Fruit fly (Drosophila melanogaster) whole organism, embryonic: ENCODE results near the gene CG3104.

Experiments
- Aef1 ChIP-seq: fragments of 200-800 bp; sonication (Bioruptor generic); IDR thresholded peaks from 3 replicates; pipeline ENCODE4 v1.3.6; 2022; ENCODE audit warnings: missing biosample characterization, missing genetic modification characterization
- Asciz ChIP-seq: fragments of 200-800 bp; sonication (Bioruptor generic); optimal IDR thresholded peaks from 2 replicates; lab custom pipeline; 2017; ENCODE audit warnings: missing biosample characterization, mild to moderate bottlenecking, missing genetic modification characterization, missing genetic modification reagents
- Atf6 ChIP-seq: fragments of 200-800 bp; sonication (Bioruptor generic); IDR thresholded peaks from 2 replicates; pipeline ENCODE4 v1.3.6; 2022; ENCODE audit warnings: missing biosample characterization, missing genetic modification characterization
- BtbVII ChIP-seq: fragments of 200-800 bp; sonication (Bioruptor generic); optimal IDR thresholded peaks from 3 replicates; lab custom pipeline; 2017; ENCODE audit warnings: missing biosample characterization, mild to moderate bottlenecking, missing genetic modification characterization
- CG10321 ChIP-seq: fragments of 200-800 bp; sonication (Bioruptor generic); IDR thresholded peaks from 2 replicates; pipeline ENCODE4 v1.3.6; 2022; ENCODE audit warnings: missing biosample characterization, missing genetic modification characterization
- CG10654 ChIP-seq: fragments of 200-800 bp; sonication (Bioruptor generic); optimal IDR thresholded peaks from 2 replicates; lab custom pipeline; 2016; ENCODE audit warnings: missing biosample characterization, missing genetic modification characterization
- CG11456 ChIP-seq: fragments of 200-800 bp; sonication (Bioruptor generic); IDR thresholded peaks from 3 replicates; pipeline ENCODE4 v1.3.6; 2022; ENCODE audit warnings: missing biosample characterization, missing genetic modification characterization
- CG12219 ChIP-seq: fragments of 200-800 bp; sonication (Bioruptor generic); optimal IDR thresholded peaks from 3 replicates; lab custom pipeline; 2018; ENCODE audit warnings: missing biosample characterization, mild to moderate bottlenecking, missing genetic modification characterization
- CG12236 ChIP-seq: fragments of 200-800 bp; sonication (Bioruptor generic); optimal IDR thresholded peaks from 2 replicates; lab custom pipeline; 2016; ENCODE audit warnings: missing biosample characterization, missing genetic modification characterization
- CG12659 ChIP-seq: fragments of 200-800 bp; sonication (Bioruptor generic); optimal IDR thresholded peaks from 3 replicates; lab custom pipeline; 2017; ENCODE audit warnings: mild to moderate bottlenecking, missing biosample characterization, missing genetic modification reagents, missing genetic modification characterization
- CG12769 ChIP-seq: fragments of 200-800 bp; sonication (Bioruptor generic); optimal IDR thresholded peaks from 2 replicates; lab custom pipeline; 2019; ENCODE audit warnings: missing biosample characterization, mild to moderate bottlenecking, missing genetic modification characterization, moderate library complexity
- CG18476 ChIP-seq: fragments of 200-800 bp; sonication (Bioruptor generic); optimal IDR thresholded peaks from 2 replicates; lab custom pipeline; 2016; ENCODE audit warnings: missing biosample characterization, mild to moderate bottlenecking, missing genetic modification characterization
- CG3065 ChIP-seq: fragments of 200-800 bp; sonication (Bioruptor generic); optimal IDR thresholded peaks from 2 replicates; lab custom pipeline; 2016; ENCODE audit warnings: missing biosample characterization, missing genetic modification characterization
- CG3281 ChIP-seq: fragments of 200-800 bp; sonication (Bioruptor generic); optimal IDR thresholded peaks from 3 replicates; lab custom pipeline; 2017; ENCODE audit warnings: missing biosample characterization, mild to moderate bottlenecking, missing genetic modification characterization
- CG3407 ChIP-seq: fragments of 200-800 bp; sonication (Bioruptor generic); optimal IDR thresholded peaks from 2 replicates; lab custom pipeline; 2018; ENCODE audit warnings: missing biosample characterization, mild to moderate bottlenecking, missing genetic modification characterization
- CG3726 ChIP-seq: fragments of 200-800 bp; sonication (Bioruptor generic); IDR thresholded peaks from 3 replicates; pipeline ENCODE4, ENCODE4 v1.3.6; 2022; ENCODE audit warnings: missing biosample characterization, missing genetic modification characterization
- CG6175 ChIP-seq: fragments of 200-800 bp; sonication (Bioruptor generic); IDR thresholded peaks from 3 replicates; pipeline ENCODE4 v1.3.6; 2022; ENCODE audit warnings: missing biosample characterization, missing genetic modification characterization
- CG6813 ChIP-seq: fragments of 200-800 bp; sonication (Bioruptor generic); optimal IDR thresholded peaks from 2 replicates; lab custom pipeline; 2017; ENCODE audit warnings: missing biosample characterization, missing genetic modification characterization, mild to moderate bottlenecking, moderate library complexity, missing genetic modification reagents
- CG8765 ChIP-seq: fragments of 200-800 bp; sonication (Bioruptor generic); IDR thresholded peaks from 2 replicates; pipeline ENCODE4 v1.3.6; 2022; ENCODE audit warnings: missing biosample characterization, missing genetic modification characterization
- CG9215 ChIP-seq: fragments of 200-800 bp; sonication (Bioruptor generic); IDR thresholded peaks from 2 replicates; pipeline ENCODE4 v1.3.6; 2022; ENCODE audit warnings: missing biosample characterization, missing genetic modification characterization
- Camta ChIP-seq: fragments of 200-800 bp; sonication (Bioruptor generic); optimal IDR thresholded peaks from 2 replicates; lab custom pipeline; 2016; ENCODE audit warnings: missing biosample characterization, missing genetic modification characterization
- Gsc ChIP-seq: fragments of 200-800 bp; sonication (Bioruptor generic); IDR thresholded peaks from 2 replicates; pipeline ENCODE4 v1.3.6; 2022; ENCODE audit warnings: missing biosample characterization, missing genetic modification characterization
- Lim3 ChIP-seq: fragments of 200-800 bp; sonication (Bioruptor generic); IDR thresholded peaks from 2 replicates; pipeline ENCODE4 v1.3.6; 2022; ENCODE audit warnings: missing biosample characterization, missing genetic modification characterization
- MTF-1 ChIP-seq: fragments of 200-800 bp; sonication (Bioruptor generic); optimal IDR thresholded peaks from 2 replicates; lab custom pipeline; 2018; ENCODE audit warnings: missing biosample characterization, mild to moderate bottlenecking, missing genetic modification characterization, borderline replicate concordance
- Mad ChIP-seq: fragments of 200-800 bp; sonication (Bioruptor generic); optimal IDR thresholded peaks from 2 replicates; lab custom pipeline; 2016; ENCODE audit warnings: missing biosample characterization, missing genetic modification characterization
- Neu2 ChIP-seq: fragments of 200-800 bp; sonication (Bioruptor generic); optimal IDR thresholded peaks from 3 replicates; lab custom pipeline; 2016; ENCODE audit warnings: missing biosample characterization, missing genetic modification characterization, borderline replicate concordance
- Nf-YA ChIP-seq: fragments of 200-800 bp; sonication (Bioruptor generic); IDR thresholded peaks from 2 replicates; pipeline ENCODE4 v1.3.6; 2022; ENCODE audit warnings: missing biosample characterization, missing genetic modification characterization
- Rx ChIP-seq: fragments of 200-800 bp; sonication (Bioruptor generic); IDR thresholded peaks from 2 replicates; pipeline ENCODE4 v1.3.6; 2022; ENCODE audit warnings: missing biosample characterization, missing genetic modification characterization
- ac ChIP-seq: fragments of 200-800 bp; sonication (Bioruptor generic); optimal IDR thresholded peaks from 3 replicates; lab custom pipeline; 2017; ENCODE audit warnings: missing biosample characterization, mild to moderate bottlenecking, missing genetic modification characterization
- amos ChIP-seq: fragments of 200-800 bp; sonication (Bioruptor generic); IDR thresholded peaks from 2 replicates; pipeline ENCODE4 v1.3.6; 2022; ENCODE audit warnings: missing biosample characterization, missing genetic modification characterization; ENCODE audit not compliant: partially characterized antibody
- aop ChIP-seq: fragments of 200-800 bp; sonication (Bioruptor generic); IDR thresholded peaks from 2 replicates; pipeline ENCODE4 v1.3.6; 2022; ENCODE audit warnings: missing biosample characterization, missing genetic modification characterization
- bigmax ChIP-seq: fragments of 200-800 bp; sonication (Bioruptor generic); optimal IDR thresholded peaks from 2 replicates; lab custom pipeline; 2018; ENCODE audit warnings: missing biosample characterization, mild to moderate bottlenecking, missing genetic modification characterization
- btn ChIP-seq: fragments of 200-800 bp; sonication (Bioruptor generic); optimal IDR thresholded peaks from 2 replicates; lab custom pipeline; 2016; ENCODE audit warnings: missing biosample characterization, missing genetic modification characterization
- ci ChIP-seq: fragments of 200-800 bp; sonication (Bioruptor generic); IDR thresholded peaks from 3 replicates; pipeline ENCODE4 v1.3.6; 2022; ENCODE audit warnings: missing biosample characterization, missing genetic modification characterization
- crp ChIP-seq, 2 experiments: fragments of 200-800 bp; sonication (Bioruptor generic); optimal IDR thresholded peaks; 2 replicates in 1 of 2; 3 replicates in 1 of 2; lab custom pipeline; 2017; ENCODE audit warnings: missing biosample characterization in 2 of 2, missing genetic modification characterization in 2 of 2, mild to moderate bottlenecking in 1 of 2, moderate library complexity in 1 of 2
- dmrt99B ChIP-seq: fragments of 200-800 bp; sonication (Bioruptor generic); optimal IDR thresholded peaks from 2 replicates; lab custom pipeline; 2018; ENCODE audit warnings: missing biosample characterization, mild to moderate bottlenecking, missing genetic modification characterization, moderate library complexity
- fru ChIP-seq: fragments of >200 bp; optimal IDR thresholded peaks from 2 replicates; lab custom pipeline; 2017
- gsb-n ChIP-seq: fragments of 200-800 bp; sonication (Bioruptor generic); optimal IDR thresholded peaks from 3 replicates; lab custom pipeline; 2018; ENCODE audit warnings: missing biosample characterization, mild to moderate bottlenecking, missing genetic modification characterization
- h ChIP-seq: fragments of >200 bp; optimal IDR thresholded peaks from 2 replicates; lab custom pipeline; 2017
- insv ChIP-seq, 2 experiments: fragments of 200-800 bp; sonication (Bioruptor generic); optimal IDR thresholded peaks; 3 replicates each; lab custom pipeline; 2016 to 2018; ENCODE audit warnings: missing biosample characterization in 2 of 2, missing genetic modification characterization in 2 of 2
- mld ChIP-seq: fragments of 200-800 bp; sonication (Bioruptor generic); IDR thresholded peaks from 3 replicates; pipeline ENCODE4 v1.3.6; 2022; ENCODE audit warnings: missing biosample characterization, missing genetic modification characterization; ENCODE audit not compliant: partially characterized antibody
- p53 ChIP-seq: fragments of 200-800 bp; sonication (Bioruptor generic); optimal IDR thresholded peaks from 2 replicates; lab custom pipeline; 2016; ENCODE audit warnings: missing biosample characterization, missing genetic modification characterization
- row ChIP-seq: fragments of 200-800 bp; sonication (Bioruptor generic); IDR thresholded peaks from 3 replicates; pipeline ENCODE4 v1.3.6; 2022; ENCODE audit warnings: missing biosample characterization, missing genetic modification characterization
- schlank ChIP-seq: fragments of 200-800 bp; sonication (Bioruptor generic); optimal IDR thresholded peaks from 2 replicates; lab custom pipeline; 2018; ENCODE audit warnings: missing biosample characterization, mild to moderate bottlenecking, missing genetic modification characterization
- sima ChIP-seq: fragments of 200-800 bp; sonication (Bioruptor generic); optimal IDR thresholded peaks from 2 replicates; lab custom pipeline; 2016; ENCODE audit warnings: missing biosample characterization, missing genetic modification characterization
- slou ChIP-seq: fragments of 200-800 bp; sonication (Bioruptor generic); optimal IDR thresholded peaks from 3 replicates; lab custom pipeline; 2016; ENCODE audit warnings: missing biosample characterization, missing genetic modification characterization
- stwl ChIP-seq: fragments of 200-800 bp; sonication (Bioruptor generic); optimal IDR thresholded peaks from 3 replicates; lab custom pipeline; 2018; ENCODE audit warnings: missing biosample characterization, mild to moderate bottlenecking, missing genetic modification characterization, moderate library complexity
- tna ChIP-seq: fragments of 200-800 bp; sonication (Bioruptor generic); IDR thresholded peaks from 2 replicates; pipeline ENCODE4 v1.3.6; 2022; ENCODE audit warnings: missing biosample characterization, missing genetic modification characterization; ENCODE audit not compliant: partially characterized antibody
- vfl ChIP-seq: fragments of 200-800 bp; sonication (Bioruptor generic); optimal IDR thresholded peaks from 2 replicates; lab custom pipeline; 2016; ENCODE audit warnings: missing biosample characterization, missing genetic modification characterization
- yki ChIP-seq: fragments of >200 bp; optimal IDR thresholded peaks from 3 replicates; lab custom pipeline; 2018
- zen2 ChIP-seq: fragments of 200-800 bp; sonication (Bioruptor generic); IDR thresholded peaks from 3 replicates; pipeline ENCODE4 v1.3.6; 2022; ENCODE audit warnings: missing biosample characterization, missing genetic modification characterization; ENCODE audit not compliant: partially characterized antibody

CG3104 gene

dm6 chr2L:2830341-2830800, 25.2 kb downstream of the CG3104 start (continued):
- peak; percentile 90 for TF ChIP-seq CG3281 (GFP tag; lab: Kevin White, UChicago)
- peak; percentile 70 for TF ChIP-seq CG12769
- TF ChIP-seq schlank (tag; lab: Kevin White, UChicago), result peak; percentile 49
- no peak for TF ChIP-seq amos (GFP tag; lab: Robert Waterston, UW)
- peak; percentile 56; the same call in 2 of the 3 replicates for TF ChIP-seq Aef1 (GFP tag; lab: Robert Waterston, UW)
- no peak for TF ChIP-seq CG3726 (GFP tag; lab: Robert Waterston, UW)
- TF ChIP-seq Asciz, result peak; percentile 93
- no peak for TF ChIP-seq fru (lab: Kevin White, UChicago)
- TF ChIP-seq CG10321 (GFP tag; lab: Robert Waterston, UW), result peak; percentile 31; the same call in 1 of the 2 replicates
- TF ChIP-seq CG8765, result 0 out of 2 replicates have a peak, but pooled peaks have one; percentile 10
- TF ChIP-seq slou (GFP tag; lab: Kevin White, UChicago), result peak; percentile 77
- no peak for TF ChIP-seq yki (lab: Kevin White, UChicago)
- peak; percentile 88 for TF ChIP-seq BtbVII (GFP tag; lab: Kevin White, UChicago)
- no peak for TF ChIP-seq btn (GFP tag; lab: Kevin White, UChicago)
- TF ChIP-seq h (lab: Kevin White, UChicago), result no peak
- peak; percentile 86 for TF ChIP-seq CG18476 (GFP tag; lab: Kevin White, UChicago)
- TF ChIP-seq MTF-1 (GFP tag; lab: Kevin White, UChicago), result no peak
- TF ChIP-seq sima, result no peak
- peak in 1 of 2 experiments; percentile 48 for TF ChIP-seq crp (GFP tag; optimal IDR thresholded peaks at IDR 0.05; lab: Kevin White, UChicago)
- TF ChIP-seq Camta, result peak; percentile 70
- no peak for TF ChIP-seq aop (GFP tag; lab: Robert Waterston, UW)
- peak; percentile 20 for TF ChIP-seq CG12236 (GFP tag; lab: Kevin White, UChicago)
- no peak for TF ChIP-seq bigmax
- TF ChIP-seq gsb-n (tag; lab: Kevin White, UChicago), result peak; percentile 86
- TF ChIP-seq row, result peak; percentile 82
- peak; percentile 93 for TF ChIP-seq dmrt99B
- TF ChIP-seq Neu2, result no peak
- TF ChIP-seq vfl (GFP tag; lab: Kevin White, UChicago), result peak; percentile 59
- peak; percentile 78 for TF ChIP-seq CG10654 (GFP tag; lab: Kevin White, UChicago)
- TF ChIP-seq CG12219 (GFP tag; lab: Kevin White, UChicago), result peak; percentile 72
- peak; percentile 78 for TF ChIP-seq CG9215 (GFP tag; lab: Robert Waterston, UW)
- no peak for TF ChIP-seq CG6175 (GFP tag; lab: Robert Waterston, UW)
- TF ChIP-seq Mad (GFP tag; lab: Kevin White, UChicago), result peak; percentile 71
- TF ChIP-seq tna (GFP tag; lab: Robert Waterston, UW), result no peak
- no peak for TF ChIP-seq mld (GFP tag; lab: Robert Waterston, UW)
- TF ChIP-seq insv (GFP tag; optimal IDR thresholded peaks at IDR 0.05; lab: Kevin White, UChicago), result peak in 1 of 2 experiments; percentile 59
- TF ChIP-seq Atf6 (GFP tag; lab: Robert Waterston, UW), result peak; percentile 79
- TF ChIP-seq Nf-YA, result peak; percentile 47
- no peak for TF ChIP-seq Lim3 (GFP tag; lab: Robert Waterston, UW)
- peak; percentile 94 for TF ChIP-seq CG12659
- TF ChIP-seq p53 (GFP tag; lab: Kevin White, UChicago), result no peak
- TF ChIP-seq zen2 (GFP tag; lab: Robert Waterston, UW), result no peak
- peak; percentile 76 for TF ChIP-seq ci
- peak; percentile 81 for TF ChIP-seq CG3407 (GFP tag; lab: Kevin White, UChicago)
- peak; percentile 86 for TF ChIP-seq CG6813 (GFP tag; lab: Kevin White, UChicago)
- no peak for TF ChIP-seq Gsc (GFP tag; lab: Robert Waterston, UW)
- TF ChIP-seq CG11456 (GFP tag; lab: Robert Waterston, UW), result peak; percentile 30; the same call in 1 of the 3 replicates
- TF ChIP-seq CG3065 (GFP tag; lab: Kevin White, UChicago), result peak; percentile 17
- 0 out of 2 replicates have a peak, but pooled peaks have one; percentile 28 for TF ChIP-seq Rx (GFP tag; lab: Robert Waterston, UW)
- peak; percentile 59 for TF ChIP-seq ac (GFP tag; lab: Kevin White, UChicago)
- no peak for TF ChIP-seq stwl (tag; lab: Kevin White, UChicago)
